Fruit fly (Drosophila melanogaster) whole organism, embryonic: Measurements from ENCODE around the gene flip.

Experiments
- Abd-B ChIP-seq: fragments of 200-800 bp; sonication (Bioruptor generic); optimal IDR thresholded peaks from 2 replicates; lab custom pipeline; 2018; ENCODE audit warnings: missing biosample characterization, mild to moderate bottlenecking, missing genetic modification characterization, moderate library complexity
- CG12391 ChIP-seq: fragments of 200-800 bp; sonication (Bioruptor generic); optimal IDR thresholded peaks from 3 replicates; lab custom pipeline; 2018; ENCODE audit warnings: missing biosample characterization, mild to moderate bottlenecking, missing genetic modification characterization, moderate library complexity
- CG13296 ChIP-seq: fragments of 200-800 bp; sonication (Bioruptor generic); optimal IDR thresholded peaks from 3 replicates; lab custom pipeline; 2018; ENCODE audit warnings: missing biosample characterization, mild to moderate bottlenecking, missing genetic modification characterization
- CG13424 ChIP-seq: fragments of 200-800 bp; sonication (Bioruptor generic); optimal IDR thresholded peaks from 2 replicates; lab custom pipeline; 2019; ENCODE audit warnings: missing biosample characterization, mild to moderate bottlenecking, missing genetic modification characterization, moderate library complexity
- CG13775 ChIP-seq: fragments of 200-800 bp; sonication (Bioruptor generic); optimal IDR thresholded peaks from 3 replicates; lab custom pipeline; 2017; ENCODE audit warnings: missing biosample characterization, mild to moderate bottlenecking, missing genetic modification characterization
- CG13894 ChIP-seq: fragments of 200-800 bp; sonication (Bioruptor generic); optimal IDR thresholded peaks from 3 replicates; lab custom pipeline; 2018; ENCODE audit warnings: missing biosample characterization, mild to moderate bottlenecking, missing genetic modification characterization, moderate library complexity
- CG14667 ChIP-seq: fragments of 200-800 bp; sonication (Bioruptor generic); IDR thresholded peaks from 2 replicates; pipeline ENCODE4 v1.3.6; 2022; ENCODE audit warnings: missing biosample characterization, missing genetic modification characterization
- CG15011 ChIP-seq: fragments of 200-800 bp; sonication (Bioruptor generic); optimal IDR thresholded peaks from 3 replicates; lab custom pipeline; 2018; ENCODE audit warnings: missing biosample characterization, mild to moderate bottlenecking, missing genetic modification characterization
- CG1602 ChIP-seq: fragments of 200-800 bp; sonication (Bioruptor generic); optimal IDR thresholded peaks from 3 replicates; lab custom pipeline; 2016; ENCODE audit warnings: missing biosample characterization, missing genetic modification characterization
- CG17361 ChIP-seq: fragments of 200-800 bp; sonication (Bioruptor generic); IDR thresholded peaks from 3 replicates; pipeline ENCODE4 v1.3.6; 2022; ENCODE audit warnings: missing biosample characterization, missing genetic modification characterization
- CG18476 ChIP-seq: fragments of 200-800 bp; sonication (Bioruptor generic); optimal IDR thresholded peaks from 2 replicates; lab custom pipeline; 2016; ENCODE audit warnings: missing biosample characterization, mild to moderate bottlenecking, missing genetic modification characterization
- CG18599 ChIP-seq: fragments of 200-800 bp; sonication (Bioruptor generic); optimal IDR thresholded peaks from 3 replicates; lab custom pipeline; 2017; ENCODE audit warnings: missing biosample characterization, missing genetic modification characterization, mild to moderate bottlenecking, moderate library complexity, missing genetic modification reagents
- CG2116 ChIP-seq: fragments of 200-800 bp; sonication (Bioruptor generic); optimal IDR thresholded peaks from 3 replicates; lab custom pipeline; 2018; ENCODE audit warnings: missing biosample characterization, mild to moderate bottlenecking, missing genetic modification characterization
- CG33213 ChIP-seq: fragments of 200-800 bp; sonication (Bioruptor generic); optimal IDR thresholded peaks from 3 replicates; lab custom pipeline; 2016; ENCODE audit warnings: missing biosample characterization, missing genetic modification characterization
- CG34376 ChIP-seq: fragments of 200-800 bp; sonication (Bioruptor generic); optimal IDR thresholded peaks from 2 replicates; lab custom pipeline; 2018; ENCODE audit warnings: missing biosample characterization, mild to moderate bottlenecking, missing genetic modification characterization
- CG5180 ChIP-seq: fragments of 200-800 bp; sonication (Bioruptor generic); optimal IDR thresholded peaks from 3 replicates; lab custom pipeline; 2017; ENCODE audit warnings: missing biosample characterization, missing genetic modification characterization, mild to moderate bottlenecking, moderate library complexity, missing genetic modification reagents
- CG7271 ChIP-seq: fragments of 200-800 bp; sonication (Bioruptor generic); optimal IDR thresholded peaks from 2 replicates; lab custom pipeline; 2018; ENCODE audit warnings: missing biosample characterization, mild to moderate bottlenecking, missing genetic modification characterization, moderate library complexity
- CG7928 ChIP-seq: fragments of 200-800 bp; sonication (Bioruptor generic); optimal IDR thresholded peaks from 2 replicates; lab custom pipeline; 2017; ENCODE audit warnings: missing biosample characterization, mild to moderate bottlenecking, missing genetic modification characterization
- CG8290 ChIP-seq, 3 experiments: fragments of 200-800 bp; sonication (Bioruptor generic); optimal IDR thresholded peaks; 2 replicates each; lab custom pipeline; 2016 to 2019; ENCODE audit warnings: missing biosample characterization in 3 of 3, missing genetic modification characterization in 3 of 3, mild to moderate bottlenecking in 2 of 3, moderate library complexity in 1 of 3
- CG8944 ChIP-seq: fragments of 200-800 bp; sonication (Bioruptor generic); optimal IDR thresholded peaks from 3 replicates; lab custom pipeline; 2016; ENCODE audit warnings: missing biosample characterization, missing genetic modification characterization
- Dfd ChIP-seq, 2 experiments: fragments of >200 bp; optimal IDR thresholded peaks; 2 replicates each; lab custom pipeline; 2017; ENCODE audit warnings: missing biosample characterization in 2 of 2, missing genetic modification characterization in 2 of 2
- E2f2 ChIP-seq: fragments of 200-800 bp; sonication (Bioruptor generic); IDR thresholded peaks from 2 replicates; pipeline ENCODE4 v1.3.6; 2022; ENCODE audit warnings: missing biosample characterization, missing genetic modification characterization
- GATAe ChIP-seq: fragments of 200-800 bp; sonication (Bioruptor generic); conservative IDR thresholded peaks from 2 replicates; pipeline ENCODE4 v1.3.6; 2022; ENCODE audit warnings: missing biosample characterization, missing genetic modification characterization
- HLH54F ChIP-seq: fragments of 200-800 bp; sonication (Bioruptor generic); optimal IDR thresholded peaks from 3 replicates; lab custom pipeline; 2016; ENCODE audit warnings: missing biosample characterization, missing genetic modification characterization
- Hr51 ChIP-seq, 2 experiments: fragments of 200-800 bp; sonication (Bioruptor generic); optimal IDR thresholded peaks; 2 replicates in 1 of 2; 3 replicates in 1 of 2; lab custom pipeline; 2016 to 2018; ENCODE audit warnings: missing biosample characterization in 2 of 2, missing genetic modification characterization in 2 of 2, mild to moderate bottlenecking in 1 of 2, moderate library complexity in 1 of 2
- Myb ChIP-seq: fragments of 200-800 bp; sonication (Bioruptor generic); optimal IDR thresholded peaks from 2 replicates; lab custom pipeline; 2016; ENCODE audit warnings: missing biosample characterization, missing genetic modification characterization
- Neu2 ChIP-seq: fragments of 200-800 bp; sonication (Bioruptor generic); optimal IDR thresholded peaks from 3 replicates; lab custom pipeline; 2016; ENCODE audit warnings: missing biosample characterization, missing genetic modification characterization, borderline replicate concordance
- Nf-YC ChIP-seq: fragments of 200-800 bp; optimal IDR thresholded peaks from 3 replicates; lab custom pipeline; 2019; ENCODE audit warnings: missing biosample characterization, mild to moderate bottlenecking, missing genetic modification characterization, moderate library complexity
- Rx ChIP-seq: fragments of 200-800 bp; sonication (Bioruptor generic); IDR thresholded peaks from 2 replicates; pipeline ENCODE4 v1.3.6; 2022; ENCODE audit warnings: missing biosample characterization, missing genetic modification characterization
- Tbp ChIP-seq: fragments of >200 bp; optimal IDR thresholded peaks from 2 replicates; lab custom pipeline; 2018; ENCODE audit warnings: missing biosample characterization, missing genetic modification characterization
- Xrp1 ChIP-seq: fragments of 200-800 bp; sonication (Bioruptor generic); IDR thresholded peaks from 2 replicates; pipeline ENCODE4 v1.3.6; 2022; ENCODE audit warnings: missing biosample characterization, missing genetic modification characterization
- al ChIP-seq: fragments of 200-800 bp; sonication (Bioruptor generic); IDR thresholded peaks from 2 replicates; pipeline ENCODE4 v1.3.6; 2022; ENCODE audit warnings: missing biosample characterization, missing genetic modification characterization
- crc ChIP-seq: fragments of 200-800 bp; sonication (Bioruptor generic); optimal IDR thresholded peaks from 2 replicates; lab custom pipeline; 2016; ENCODE audit warnings: missing biosample characterization, missing genetic modification characterization
- fu2 ChIP-seq: fragments of 200-800 bp; sonication (Bioruptor generic); optimal IDR thresholded peaks from 2 replicates; lab custom pipeline; 2016; ENCODE audit warnings: missing biosample characterization, missing genetic modification characterization
- gce ChIP-seq: fragments of 200-800 bp; sonication (Bioruptor generic); IDR thresholded peaks from 3 replicates; pipeline ENCODE4 v1.3.6; 2022; ENCODE audit warnings: missing biosample characterization, missing genetic modification characterization
- gsb ChIP-seq: fragments of 200-800 bp; sonication (Bioruptor generic); IDR thresholded peaks from 2 replicates; pipeline ENCODE4 v1.3.6; 2022; ENCODE audit warnings: missing biosample characterization, missing genetic modification characterization
- jigr1 ChIP-seq: fragments of 200-800 bp; sonication (Bioruptor generic); IDR thresholded peaks from 3 replicates; pipeline ENCODE4 v1.3.6; 2022; ENCODE audit warnings: missing biosample characterization, missing genetic modification characterization
- klu ChIP-seq: fragments of 200-800 bp; sonication (Bioruptor generic); IDR thresholded peaks from 2 replicates; pipeline ENCODE4 v1.3.6; 2022; ENCODE audit warnings: missing biosample characterization, missing genetic modification characterization
- lilli ChIP-seq: fragments of 200-800 bp; sonication (Bioruptor generic); optimal IDR thresholded peaks from 3 replicates; lab custom pipeline; 2016; ENCODE audit warnings: missing biosample characterization, missing genetic modification characterization
- nom ChIP-seq: fragments of 200-800 bp; sonication (Bioruptor generic); optimal IDR thresholded peaks from 2 replicates; lab custom pipeline; 2017; ENCODE audit warnings: missing biosample characterization, missing genetic modification characterization, mild to moderate bottlenecking, moderate library complexity, missing genetic modification reagents
- prd ChIP-seq, 3 experiments: fragments of >200 bp in 2 of 3; fragments of 200-800 bp in 1 of 3; sonication (Bioruptor generic) in 1 of 3; optimal IDR thresholded peaks in 2 of 3; IDR thresholded peaks in 1 of 3; 2 replicates in 2 of 3; 3 replicates in 1 of 3; pipeline versions ENCODE4 v1.3.6 to Lab custom; 2017 to 2022; ENCODE audit warnings: missing biosample characterization in 1 of 3, missing genetic modification characterization in 1 of 3
- sc ChIP-seq, 3 experiments: fragments of >200 bp in 2 of 3; fragments of 200-800 bp in 1 of 3; sonication (Bioruptor generic) in 1 of 3; optimal IDR thresholded peaks; 2 replicates in 2 of 3; 3 replicates in 1 of 3; lab custom pipeline; 2017; ENCODE audit warnings: mild to moderate bottlenecking in 1 of 3, missing biosample characterization in 1 of 3, missing genetic modification characterization in 1 of 3, missing genetic modification reagents in 1 of 3
- schlank ChIP-seq: fragments of 200-800 bp; sonication (Bioruptor generic); optimal IDR thresholded peaks from 2 replicates; lab custom pipeline; 2018; ENCODE audit warnings: missing biosample characterization, mild to moderate bottlenecking, missing genetic modification characterization
- sens ChIP-seq: fragments of 200-800 bp; sonication (Bioruptor generic); peaks from one replicate; lab custom pipeline; 2016; ENCODE audit warnings: missing biosample characterization, missing genetic modification characterization
- slp2 ChIP-seq: fragments of 200-800 bp; sonication (Bioruptor generic); optimal IDR thresholded peaks from 2 replicates; lab custom pipeline; 2016; ENCODE audit warnings: missing biosample characterization, missing genetic modification characterization
- toy ChIP-seq: fragments of 200-800 bp; sonication (Bioruptor generic); IDR thresholded peaks from 2 replicates; pipeline ENCODE4 v1.3.6; 2022; ENCODE audit warnings: missing biosample characterization, missing genetic modification characterization
- tup ChIP-seq: fragments of 200-800 bp; sonication (Bioruptor generic); optimal IDR thresholded peaks from 2 replicates; lab custom pipeline; 2016; ENCODE audit warnings: missing biosample characterization, mild to moderate bottlenecking, missing genetic modification characterization, moderate library complexity
- unpg ChIP-seq: fragments of 200-800 bp; sonication (Bioruptor generic); optimal IDR thresholded peaks from 3 replicates; lab custom pipeline; 2018; ENCODE audit warnings: missing biosample characterization, mild to moderate bottlenecking, missing genetic modification characterization, moderate library complexity
- z ChIP-seq: fragments of 200-800 bp; sonication (Bioruptor generic); IDR thresholded peaks from 3 replicates; pipeline ENCODE4 v1.3.6; 2022; ENCODE audit warnings: missing biosample characterization, missing genetic modification characterization

flip gene

dm6 chr3R:4281119-4281861 is 3.6 kb upstream of the flip start (continued):
- TF ChIP-seq CG18599 (GFP tag; lab: Kevin White, UChicago) = peak; percentile 32
- no peak for TF ChIP-seq CG12391 (tag; lab: Kevin White, UChicago)
- no peak for TF ChIP-seq lilli (GFP tag; lab: Kevin White, UChicago)
- TF ChIP-seq fu2 (GFP tag; lab: Kevin White, UChicago) = no peak
- peak in 1 of 2 experiments; percentile 66 for TF ChIP-seq Hr51 (GFP tag; optimal IDR thresholded peaks at IDR 0.05; lab: Kevin White, UChicago)
- TF ChIP-seq CG13296 (GFP tag; lab: Kevin White, UChicago) = no peak
- no peak for TF ChIP-seq crc (GFP tag; lab: Kevin White, UChicago)
- TF ChIP-seq HLH54F (GFP tag; lab: Kevin White, UChicago) = no peak
- TF ChIP-seq GATAe = no peak
- TF ChIP-seq schlank (tag; lab: Kevin White, UChicago) = no peak
- TF ChIP-seq unpg (GFP tag; lab: Kevin White, UChicago) = no peak
- TF ChIP-seq Rx (GFP tag; lab: Robert Waterston, UW) = no peak
- TF ChIP-seq CG17361 (GFP tag; lab: Robert Waterston, UW) = no peak
- no peak for TF ChIP-seq CG18476
- TF ChIP-seq CG14667 = no peak
- TF ChIP-seq toy (GFP tag; lab: Robert Waterston, UW) = no peak
- no peak for TF ChIP-seq CG8290 (GFP tag; optimal IDR thresholded peaks at IDR 0.05; lab: Kevin White, UChicago)
- peak in 1 of 2 experiments; percentile 38 for TF ChIP-seq CG8290 (tag; optimal IDR thresholded peaks at IDR 0.05; lab: Kevin White, UChicago)
- TF ChIP-seq CG8944 (GFP tag; lab: Kevin White, UChicago) = no peak
- no peak for TF ChIP-seq CG5180 (GFP tag; lab: Kevin White, UChicago)
- TF ChIP-seq Neu2 (GFP tag; lab: Kevin White, UChicago) = no peak
- no peak for TF ChIP-seq slp2 (GFP tag; lab: Kevin White, UChicago)
- no peak for TF ChIP-seq tup (GFP tag; lab: Kevin White, UChicago)
- TF ChIP-seq Nf-YC (tag; lab: Kevin White, UChicago) = no peak
- no peak for TF ChIP-seq gce (GFP tag; lab: Robert Waterston, UW)
- TF ChIP-seq z (GFP tag; lab: Robert Waterston, UW) = peak; percentile 86
- TF ChIP-seq E2f2 = 0 out of 2 replicates have a peak, but pooled peaks have one; percentile 13
- TF ChIP-seq CG7928 (GFP tag; lab: Kevin White, UChicago) = no peak
- no peak for TF ChIP-seq nom
- no peak for TF ChIP-seq Dfd (GFP tag; optimal IDR thresholded peaks at IDR 0.05; lab: Kevin White, UChicago)
- no peak for TF ChIP-seq CG33213 (GFP tag; lab: Kevin White, UChicago)
- peak; percentile 4 for TF ChIP-seq CG34376 (GFP tag; lab: Kevin White, UChicago)
- TF ChIP-seq Xrp1 = no peak
- TF ChIP-seq CG13424 (tag; lab: Kevin White, UChicago) = no peak
- TF ChIP-seq CG15011 (GFP tag; lab: Kevin White, UChicago) = no peak
- TF ChIP-seq prd (optimal IDR thresholded peaks at IDR 0.05; lab: Kevin White, UChicago) = no peak
- TF ChIP-seq prd (GFP tag; IDR thresholded peaks at IDR 0.05; lab: Robert Waterston, UW) = no peak
- TF ChIP-seq Abd-B (GFP tag; lab: Kevin White, UChicago) = no peak
- TF ChIP-seq Myb (GFP tag; lab: Kevin White, UChicago) = no peak
- no peak for TF ChIP-seq klu (GFP tag; lab: Robert Waterston, UW)
- TF ChIP-seq gsb (GFP tag; lab: Robert Waterston, UW) = no peak
- TF ChIP-seq al (GFP tag; lab: Robert Waterston, UW) = no peak
- TF ChIP-seq sens (GFP tag; lab: Kevin White, UChicago) = peak; percentile 68
- no peak for TF ChIP-seq Tbp (GFP tag; lab: Kevin White, UChicago)
- TF ChIP-seq CG2116 (GFP tag; lab: Kevin White, UChicago) = no peak
- TF ChIP-seq jigr1 = no peak
- TF ChIP-seq CG13894 = peak; percentile 58
- no peak for TF ChIP-seq CG7271 (tag; lab: Kevin White, UChicago)
- TF ChIP-seq sc (optimal IDR thresholded peaks at IDR 0.05; lab: Kevin White, UChicago) = no peak
- TF ChIP-seq sc (GFP tag; optimal IDR thresholded peaks at IDR 0.05; lab: Kevin White, UChicago) = no peak
- TF ChIP-seq CG1602 = no peak
- no peak for TF ChIP-seq CG13775 (GFP tag; lab: Kevin White, UChicago)
